Fruit fly (Drosophila melanogaster): Measurements from ENCODE around the gene gudu.

The gudu gene

dm6 chr2L:7397746-7398145 lies 9.4 kb downstream of the gudu start:
- TF ChIP-seq Myc (optimal IDR thresholded peaks at IDR 0.05), result no peak
- TF ChIP-seq insv (optimal IDR thresholded peaks at IDR 0.05), result no peak
- TF ChIP-seq h (optimal IDR thresholded peaks at IDR 0.05), result no peak
- no peak for TF ChIP-seq psq (optimal IDR thresholded peaks at IDR 0.05)
- no peak for TF ChIP-seq Sin3A (optimal IDR thresholded peaks at IDR 0.05)
- no peak for TF ChIP-seq ttk (optimal IDR thresholded peaks at IDR 0.05)

DNA sequence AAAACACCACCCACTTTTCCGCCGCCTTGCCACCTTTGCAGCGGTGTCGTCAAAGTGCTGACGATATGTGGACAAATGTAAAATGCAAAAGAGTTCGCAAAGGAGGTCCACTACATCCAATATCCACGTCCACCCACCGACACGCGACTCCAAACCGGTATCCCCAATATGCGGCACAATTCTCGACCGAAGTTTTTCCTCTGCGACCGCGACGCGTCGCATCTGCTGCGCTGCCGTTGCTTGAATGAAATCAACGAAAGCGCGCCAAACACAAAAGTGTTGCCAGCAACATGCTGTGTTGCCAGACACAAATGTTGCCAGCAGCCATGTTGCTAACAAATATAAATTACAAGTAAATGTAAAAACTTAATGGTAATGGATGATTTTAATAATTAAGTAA lies 10.2 kb downstream of the gudu start, which contains the start of gene CG5160:
Gene CG5160 (minus strand): TSS at position 223 of the 400 bp plus-strand sequence.
- TF ChIP-seq Sin3A (optimal IDR thresholded peaks at IDR 0.05), result no peak

dm6 chr2L:7401025-7401424 lies 12.7 kb downstream of the gudu start, which contains the start of gene CG5171:
Gene CG5171 (plus strand): TSS chr2L:7401335.
- no peak for TF ChIP-seq insv (optimal IDR thresholded peaks at IDR 0.05)
- no peak for TF ChIP-seq psq (optimal IDR thresholded peaks at IDR 0.05)
- TF ChIP-seq Sin3A (optimal IDR thresholded peaks at IDR 0.05), result no peak
- no peak for TF ChIP-seq ttk (optimal IDR thresholded peaks at IDR 0.05)
- TF ChIP-seq h (optimal IDR thresholded peaks at IDR 0.05), result no peak
- no peak for TF ChIP-seq Myc (optimal IDR thresholded peaks at IDR 0.05)

DNA sequence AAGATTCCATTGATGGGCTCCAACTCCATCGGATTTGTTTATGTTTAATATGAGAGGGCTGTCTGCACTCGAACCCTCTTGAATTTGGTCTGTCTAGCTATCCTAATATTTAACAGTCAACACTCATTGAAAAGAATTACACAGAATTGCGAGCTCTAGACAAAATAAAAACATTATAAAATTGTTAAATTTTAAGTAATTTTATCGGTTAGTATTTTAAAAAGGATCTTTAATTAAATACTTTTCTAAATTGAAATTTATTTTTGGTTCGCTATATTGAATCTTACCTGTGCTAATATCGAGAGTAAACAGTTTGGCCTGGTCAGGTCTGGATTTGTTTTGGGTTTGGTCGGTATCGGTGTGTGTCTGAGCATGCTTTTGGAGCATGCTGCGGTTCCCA lies 13.3 kb downstream of the gudu start:
- TF ChIP-seq ttk (optimal IDR thresholded peaks at IDR 0.05) (no peak), insv (optimal IDR thresholded peaks at IDR 0.05) (no peak), h (optimal IDR thresholded peaks at IDR 0.05) (no peak), Myc (optimal IDR thresholded peaks at IDR 0.05) (no peak), Sin3A (optimal IDR thresholded peaks at IDR 0.05) (no peak), psq (optimal IDR thresholded peaks at IDR 0.05) (no peak)

- TF ChIP-seq ttk (optimal IDR thresholded peaks at IDR 0.05) (no peak), Sin3A (optimal IDR thresholded peaks at IDR 0.05) (no peak)
Observed at dm6 chr2L:7404923-7405322, 16.6 kb downstream of the gudu start, which contains the start of gene CG5177. Gene CG5177 (plus strand): TSS chr2L:7405227.

dm6 chr2L:7407638-7408037 lies 19.3 kb downstream of the gudu start:
- TF ChIP-seq Sin3A (optimal IDR thresholded peaks at IDR 0.05), result no peak
- TF ChIP-seq ttk (optimal IDR thresholded peaks at IDR 0.05), result no peak
- TF ChIP-seq Myc (optimal IDR thresholded peaks at IDR 0.05), result no peak
- no peak for TF ChIP-seq h (optimal IDR thresholded peaks at IDR 0.05)
- no peak for TF ChIP-seq insv (optimal IDR thresholded peaks at IDR 0.05)
- no peak for TF ChIP-seq psq (optimal IDR thresholded peaks at IDR 0.05)

dm6 chr2L:7409007-7409406 lies 20.7 kb downstream of the gudu start:
- no peak for TF ChIP-seq Myc (optimal IDR thresholded peaks at IDR 0.05)
- no peak for TF ChIP-seq psq (optimal IDR thresholded peaks at IDR 0.05)
- TF ChIP-seq insv (optimal IDR thresholded peaks at IDR 0.05), result no peak
- TF ChIP-seq Sin3A (optimal IDR thresholded peaks at IDR 0.05), result no peak
- no peak for TF ChIP-seq h (optimal IDR thresholded peaks at IDR 0.05)
- no peak for TF ChIP-seq ttk (optimal IDR thresholded peaks at IDR 0.05)

dm6 chr2L:7409602-7410001 lies 21.3 kb downstream of the gudu start, which contains the start of gene CG5181:
Gene CG5181 (minus strand): TSS chr2L:7409809.
- no peak for TF ChIP-seq insv (optimal IDR thresholded peaks at IDR 0.05)
- TF ChIP-seq h (optimal IDR thresholded peaks at IDR 0.05), result no peak
- TF ChIP-seq Sin3A (optimal IDR thresholded peaks at IDR 0.05), result no peak
- no peak for TF ChIP-seq ttk (optimal IDR thresholded peaks at IDR 0.05)
- no peak for TF ChIP-seq psq (optimal IDR thresholded peaks at IDR 0.05)
- no peak for TF ChIP-seq Myc (optimal IDR thresholded peaks at IDR 0.05)

- TF ChIP-seq Sin3A (optimal IDR thresholded peaks at IDR 0.05) (no peak), Myc (optimal IDR thresholded peaks at IDR 0.05) (no peak), h (optimal IDR thresholded peaks at IDR 0.05) (no peak), insv (optimal IDR thresholded peaks at IDR 0.05) (no peak), ttk (optimal IDR thresholded peaks at IDR 0.05) (no peak)
Observed at dm6 chr2L:7410609-7411008, 22.3 kb downstream of the gudu start, which contains the start of gene CG15818. Gene CG15818 (plus strand): TSS chr2L:7410909.

dm6 chr2L:7411947-7412621 lies 23.8 kb downstream of the gudu start, which contains the start of gene chm:
Gene chm (plus strand): TSS chr2L:7412417.
- TF ChIP-seq insv (optimal IDR thresholded peaks at IDR 0.05) (no peak), ttk (optimal IDR thresholded peaks at IDR 0.05) (no peak), h (optimal IDR thresholded peaks at IDR 0.05) (no peak), Myc (optimal IDR thresholded peaks at IDR 0.05) (no peak), psq (optimal IDR thresholded peaks at IDR 0.05) (no peak), Sin3A (optimal IDR thresholded peaks at IDR 0.05) (no peak)

DNA sequence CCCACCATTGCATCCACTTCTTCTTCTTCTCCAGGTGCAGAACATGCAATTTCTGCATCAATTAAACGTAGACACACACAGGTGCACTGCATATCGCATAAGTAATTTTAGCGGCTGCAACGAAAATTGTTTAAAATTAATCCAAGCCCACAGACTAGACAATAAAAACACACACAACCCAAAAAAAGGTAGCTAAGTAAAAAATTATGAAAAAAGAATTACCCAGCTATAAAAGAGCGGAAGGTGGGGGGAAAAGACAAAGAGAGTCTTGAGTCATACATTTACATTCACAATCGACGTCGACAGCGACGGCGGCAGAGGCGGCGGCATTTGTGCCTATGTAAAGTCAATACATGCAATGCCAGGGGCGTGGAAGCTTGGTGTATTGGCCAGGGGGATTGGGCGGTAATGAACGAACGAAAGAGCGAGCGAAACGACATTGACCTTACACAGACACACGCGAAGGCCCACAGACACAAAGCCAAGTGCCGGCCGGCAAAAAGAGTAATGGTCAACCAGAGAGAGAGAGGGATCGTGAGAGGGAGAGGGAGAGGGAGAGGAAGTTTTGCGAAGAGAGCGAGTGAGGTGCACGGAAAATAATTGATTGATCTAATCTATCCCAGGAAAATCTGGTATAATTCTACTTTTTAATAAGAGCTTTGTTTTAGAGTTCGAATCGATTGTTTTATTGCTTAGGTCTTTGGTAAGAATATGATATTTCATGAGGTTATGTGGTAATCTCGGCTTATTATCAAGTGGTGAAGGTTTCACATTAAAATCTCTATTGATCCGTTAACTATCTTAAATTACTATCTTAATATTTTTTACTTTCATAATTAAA lies 30.1 kb downstream of the gudu start:
- TF ChIP-seq h (optimal IDR thresholded peaks at IDR 0.05) (no peak), Myc (optimal IDR thresholded peaks at IDR 0.05) (no peak), insv (optimal IDR thresholded peaks at IDR 0.05) (no peak), ttk (optimal IDR thresholded peaks at IDR 0.05) (no peak), psq (optimal IDR thresholded peaks at IDR 0.05) (no peak), Sin3A (optimal IDR thresholded peaks at IDR 0.05) (no peak)

Measured in Kc167 (cell line).